Worm (Caenorhabditis elegans): ENCODE results near the gene fbxb-37.

DNA sequence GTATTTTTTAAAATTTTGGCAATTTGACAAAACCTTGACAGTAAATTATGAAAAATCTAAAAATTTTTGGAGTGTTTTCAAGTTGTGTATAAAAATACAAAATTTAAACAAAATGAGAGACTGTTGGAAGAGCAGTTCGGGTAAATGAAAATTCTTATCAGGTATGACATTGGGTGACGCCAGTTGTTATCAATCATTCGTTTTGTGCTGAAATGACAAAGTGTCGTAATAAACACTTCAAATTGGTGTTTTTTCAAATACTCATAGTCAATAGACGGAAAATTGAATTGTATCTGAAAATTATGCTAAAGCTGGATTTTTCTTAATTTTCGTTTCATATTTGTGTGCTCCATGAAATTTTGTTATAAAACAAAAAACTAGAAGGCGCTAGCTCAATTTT lies 29.1 kb upstream of the fbxb-37 start:
- TF ChIP-seq mdl-1 (tag; optimal IDR thresholded peaks at IDR 0.05) = no peak
- no peak for TF ChIP-seq unc-62 (GFP tag; optimal IDR thresholded peaks at IDR 0.05 in 1 of 2)
- no peak for TF ChIP-seq unc-62 (tag; optimal IDR thresholded peaks at IDR 0.05)
- no peak for TF ChIP-seq aha-1 (tag)
- no peak for TF ChIP-seq ceh-82 (tag; optimal IDR thresholded peaks at IDR 0.05)
- no peak for TF ChIP-seq aly-2 (tag; optimal IDR thresholded peaks at IDR 0.05)

Measured in whole organism, L4 larva.